Worm (Caenorhabditis elegans) whole organism, early embryonic: ENCODE data around the gene F33C8.4.

Experiments used
- B0310.2 ChIP-seq: sonication (generic microtip); optimal IDR thresholded peaks from 2 replicates; lab custom pipeline; 2016; ENCODE audit warnings: mild to moderate bottlenecking, missing genetic modification characterization, missing compliant biosample characterization
- F13C5.2 ChIP-seq: sonication (generic microtip); optimal IDR thresholded peaks from 2 replicates; lab custom pipeline; 2017; ENCODE audit warnings: mild to moderate bottlenecking, missing genetic modification characterization, inconsistent platforms, missing compliant biosample characterization
- aly-1 ChIP-seq: sonication (generic microtip); optimal IDR thresholded peaks from 2 replicates; lab custom pipeline; 2016; ENCODE audit warnings: missing genetic modification characterization, missing compliant biosample characterization
- ama-1 ChIP-seq: fragments of 150-350 bp; optimal IDR thresholded peaks from 2 replicates; lab custom pipeline; 2014
- ceh-13 ChIP-seq: fragments of 200-800 bp; sonication (Bioruptor generic); optimal IDR thresholded peaks from 2 replicates; lab custom pipeline; 2018; ENCODE audit warnings: mild to moderate bottlenecking, missing genetic modification characterization, missing compliant biosample characterization
- flt-1 ChIP-seq: fragments of 200-800 bp; sonication (Bioruptor generic); IDR thresholded peaks from 2 replicates; pipeline ENCODE4 v1.3.6; 2022; ENCODE audit warnings: missing genetic modification characterization, missing compliant biosample characterization
- sea-1 ChIP-seq: fragments of 200-800 bp; sonication (Bioruptor generic); conservative IDR thresholded peaks from 2 replicates; pipeline ENCODE4 v1.3.6; 2022; ENCODE audit warnings: missing genetic modification characterization, missing compliant biosample characterization
- tbx-11 ChIP-seq: fragments of 200-800 bp; sonication (Bioruptor generic); IDR thresholded peaks from 2 replicates; pipeline ENCODE4 v1.3.6; 2022; ENCODE audit warnings: missing genetic modification characterization, missing compliant biosample characterization
- tbx-37 ChIP-seq: fragments of 200-800 bp; sonication (Bioruptor generic); conservative IDR thresholded peaks from 2 replicates; pipeline ENCODE4 v1.3.6; 2022; ENCODE audit warnings: missing genetic modification reagents, missing genetic modification characterization, missing compliant biosample characterization
- tra-4 ChIP-seq: sonication (generic microtip); optimal IDR thresholded peaks from 2 replicates; lab custom pipeline; 2017; ENCODE audit warnings: missing genetic modification characterization, missing compliant biosample characterization

DNA sequence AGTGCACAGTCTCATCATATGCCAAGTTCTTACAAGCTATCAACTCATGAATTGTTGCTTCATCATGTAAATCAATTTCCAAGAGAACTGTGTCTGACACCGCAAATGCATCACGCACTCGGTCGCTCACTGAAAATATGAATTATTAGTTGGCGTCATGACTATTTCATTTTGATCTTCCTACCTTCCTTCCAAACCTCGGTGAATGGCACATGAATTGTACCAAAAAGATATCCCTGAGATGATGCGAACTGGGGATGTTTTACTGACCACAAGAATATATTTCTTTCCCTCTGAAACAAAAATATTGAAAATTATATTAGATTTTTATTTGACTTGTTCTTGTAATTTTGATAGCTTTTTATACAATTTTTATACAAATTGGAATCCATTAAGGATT, 28.1 kb downstream of the F33C8.4 start:
- TF ChIP-seq tra-4 (tag; lab: Kevin White, UChicago) (no peak), ama-1 (lab: Kevin White, UChicago) (no peak), tbx-37 (GFP tag; lab: Robert Waterston, UW) (no peak), flt-1 (no peak), tbx-11 (GFP tag; lab: Robert Waterston, UW) (no peak), sea-1 (GFP tag; lab: Robert Waterston, UW) (no peak), F13C5.2 (tag; lab: Kevin White, UChicago) (no peak), ceh-13 (GFP tag; lab: Kevin White, UChicago) (no peak), B0310.2 (tag; lab: Kevin White, UChicago) (no peak), aly-1 (tag; lab: Kevin White, UChicago) (no peak)
